Worm (Caenorhabditis elegans): ENCODE measurements around the gene edg-1.

- TF ChIP-seq ama-1 (optimal IDR thresholded peaks at IDR 0.05), result no peak
- no peak for TF ChIP-seq tra-4 (tag; optimal IDR thresholded peaks at IDR 0.05)
- no peak for TF ChIP-seq sea-1 (GFP tag; conservative IDR thresholded peaks at IDR 0.05)
- no peak for TF ChIP-seq hnd-1 (tag; optimal IDR thresholded peaks at IDR 0.05)
- no peak for TF ChIP-seq scrt-1 (GFP tag; IDR thresholded peaks at IDR 0.05)
- no peak for TF ChIP-seq tbx-11 (GFP tag; IDR thresholded peaks at IDR 0.05)
- no peak for TF ChIP-seq ets-7 (tag; optimal IDR thresholded peaks at IDR 0.05)
- no peak for TF ChIP-seq tbx-37 (GFP tag; conservative IDR thresholded peaks at IDR 0.05)
- TF ChIP-seq hmg-4 (GFP tag; optimal IDR thresholded peaks at IDR 0.05), result no peak
- TF ChIP-seq ceh-36 (tag; optimal IDR thresholded peaks at IDR 0.05), result no peak
- TF ChIP-seq pes-1 (GFP tag; IDR thresholded peaks at IDR 0.05), result no peak
- TF ChIP-seq aly-1 (tag; optimal IDR thresholded peaks at IDR 0.05), result no peak
- TF ChIP-seq B0310.2 (tag; optimal IDR thresholded peaks at IDR 0.05), result no peak
These were observed at the start of gene edg-1 for ce11 chrIV:11320500-11320899.
